Fruit fly (Drosophila melanogaster): Measurements from ENCODE around the gene CG34327.

CG34327 gene

dm6 chrX:17188167-17188566 lies 35.4 kb downstream of the CG34327 start:
- TF ChIP-seq dl (GFP tag; optimal IDR thresholded peaks at IDR 0.05; ENCODE audit: insufficient read depth in 1 of 2, partially characterized antibody in 2 of 2) (no peak), HLH106 (tag; optimal IDR thresholded peaks at IDR 0.05) (peak; percentile 25)

dm6 chrX:17187495-17187894 lies 36.1 kb downstream of the CG34327 start:
- TF ChIP-seq h (GFP tag; optimal IDR thresholded peaks at IDR 0.05) (peak; percentile 16), rgr (GFP tag; optimal IDR thresholded peaks at IDR 0.05) (peak; percentile 32), OdsH (GFP tag; optimal IDR thresholded peaks at IDR 0.05) (peak; percentile 20), woc (GFP tag; optimal IDR thresholded peaks at IDR 0.05) (no peak), Hr78 (GFP tag; optimal IDR thresholded peaks at IDR 0.05) (no peak), psq (GFP tag; optimal IDR thresholded peaks at IDR 0.05) (peak; percentile 36), foxo (GFP tag; optimal IDR thresholded peaks at IDR 0.05) (no peak)

- TF ChIP-seq pan (optimal IDR thresholded peaks at IDR 0.05) = no peak
- TF ChIP-seq tai (GFP tag; optimal IDR thresholded peaks at IDR 0.05) = no peak
- TF ChIP-seq rgr (GFP tag; optimal IDR thresholded peaks at IDR 0.05) = no peak
- no peak for TF ChIP-seq dl (GFP tag; optimal IDR thresholded peaks at IDR 0.05; ENCODE audit: insufficient read depth in 1 of 2, partially characterized antibody in 2 of 2)
- TF ChIP-seq dsf (GFP tag; optimal IDR thresholded peaks at IDR 0.05; ENCODE audit: borderline replicate concordance) = no peak
- TF ChIP-seq h (GFP tag; optimal IDR thresholded peaks at IDR 0.05) = no peak
- no peak for TF ChIP-seq Jra (GFP tag; optimal IDR thresholded peaks at IDR 0.05)
- TF ChIP-seq br (GFP tag; optimal IDR thresholded peaks at IDR 0.05) = no peak
These were observed 37.2 kb downstream of the CG34327 start for dm6 chrX:17186432-17186831.

dm6 chrX:17183486-17183885 lies 40.1 kb downstream of the CG34327 start:
- TF ChIP-seq CG32264 (GFP tag; optimal IDR thresholded peaks at IDR 0.05) = no peak
- no peak for TF ChIP-seq sv (GFP tag; optimal IDR thresholded peaks at IDR 0.05)
- TF ChIP-seq Hr83 (GFP tag; optimal IDR thresholded peaks at IDR 0.05; ENCODE audit: poor library complexity, severe bottlenecking) = peak; percentile 61

- TF ChIP-seq pan (optimal IDR thresholded peaks at IDR 0.05) = no peak
- no peak for TF ChIP-seq dmrt93B (GFP tag; optimal IDR thresholded peaks at IDR 0.05)
- TF ChIP-seq fru (GFP tag; optimal IDR thresholded peaks at IDR 0.05) = no peak
- TF ChIP-seq OdsH (GFP tag; optimal IDR thresholded peaks at IDR 0.05) = peak; percentile 26
- no peak for TF ChIP-seq dsf (GFP tag; optimal IDR thresholded peaks at IDR 0.05; ENCODE audit: borderline replicate concordance)
- TF ChIP-seq Hr78 (GFP tag; optimal IDR thresholded peaks at IDR 0.05) = no peak
- no peak for TF ChIP-seq ey (GFP tag; optimal IDR thresholded peaks at IDR 0.05)
- TF ChIP-seq tai (GFP tag; optimal IDR thresholded peaks at IDR 0.05) = no peak
- TF ChIP-seq Vsx2 (GFP tag; optimal IDR thresholded peaks at IDR 0.05; ENCODE audit: partially characterized antibody) = no peak
- TF ChIP-seq Jra (GFP tag; optimal IDR thresholded peaks at IDR 0.05) = no peak
- TF ChIP-seq sage (GFP tag; optimal IDR thresholded peaks at IDR 0.05) = no peak
- TF ChIP-seq GATAd (GFP tag; optimal IDR thresholded peaks at IDR 0.05) = no peak
- TF ChIP-seq usp (GFP tag; optimal IDR thresholded peaks at IDR 0.05) = no peak
- no peak for TF ChIP-seq N (GFP tag; optimal IDR thresholded peaks at IDR 0.05)
- TF ChIP-seq Dif (GFP tag; optimal IDR thresholded peaks at IDR 0.05; ENCODE audit: partially characterized antibody) = no peak
- peak; percentile 46 for TF ChIP-seq Sp1 (GFP tag; optimal IDR thresholded peaks at IDR 0.05)
- no peak for TF ChIP-seq brk (GFP tag; optimal IDR thresholded peaks at IDR 0.05)
- TF ChIP-seq sv (GFP tag; optimal IDR thresholded peaks at IDR 0.05) = no peak
- TF ChIP-seq Mio (GFP tag; optimal IDR thresholded peaks at IDR 0.05) = no peak
- TF ChIP-seq CG9705 (GFP tag; optimal IDR thresholded peaks at IDR 0.05) = no peak
- peak; percentile 45 for TF ChIP-seq HLH106 (tag; optimal IDR thresholded peaks at IDR 0.05)
- no peak for TF ChIP-seq CG32264 (GFP tag; optimal IDR thresholded peaks at IDR 0.05)
- TF ChIP-seq Hr83 (GFP tag; optimal IDR thresholded peaks at IDR 0.05; ENCODE audit: poor library complexity, severe bottlenecking) = no peak
- TF ChIP-seq Abd-B (GFP tag; optimal IDR thresholded peaks at IDR 0.05) = no peak
- no peak for TF ChIP-seq Rel (GFP tag; optimal IDR thresholded peaks at IDR 0.05)
- TF ChIP-seq Rel (tag; optimal IDR thresholded peaks at IDR 0.05) = no peak
- no peak for TF ChIP-seq jim (GFP tag; optimal IDR thresholded peaks at IDR 0.05)
- TF ChIP-seq psq (GFP tag; optimal IDR thresholded peaks at IDR 0.05) = peak; percentile 23
- TF ChIP-seq rgr (GFP tag; optimal IDR thresholded peaks at IDR 0.05) = peak; percentile 9
- peak; percentile 75 for TF ChIP-seq Dfd (GFP tag; optimal IDR thresholded peaks at IDR 0.05)
- no peak for TF ChIP-seq Myc (optimal IDR thresholded peaks at IDR 0.05)
- TF ChIP-seq Hnf4 (GFP tag; optimal IDR thresholded peaks at IDR 0.05) = no peak
- no peak for TF ChIP-seq lola (GFP tag; optimal IDR thresholded peaks at IDR 0.05)
- TF ChIP-seq CrebA (GFP tag; optimal IDR thresholded peaks at IDR 0.05; ENCODE audit: borderline replicate concordance) = no peak
- peak in 1 of 2 experiments; percentile 14 for TF ChIP-seq foxo (GFP tag; optimal IDR thresholded peaks at IDR 0.05)
- no peak for TF ChIP-seq h (GFP tag; optimal IDR thresholded peaks at IDR 0.05)
These were observed 42.1 kb downstream of the CG34327 start for dm6 chrX:17181264-17182198.

All from whole organism, wandering third instar larva.